Worm (Caenorhabditis elegans): Measurements from ENCODE around the gene ZK381.2.

DNA sequence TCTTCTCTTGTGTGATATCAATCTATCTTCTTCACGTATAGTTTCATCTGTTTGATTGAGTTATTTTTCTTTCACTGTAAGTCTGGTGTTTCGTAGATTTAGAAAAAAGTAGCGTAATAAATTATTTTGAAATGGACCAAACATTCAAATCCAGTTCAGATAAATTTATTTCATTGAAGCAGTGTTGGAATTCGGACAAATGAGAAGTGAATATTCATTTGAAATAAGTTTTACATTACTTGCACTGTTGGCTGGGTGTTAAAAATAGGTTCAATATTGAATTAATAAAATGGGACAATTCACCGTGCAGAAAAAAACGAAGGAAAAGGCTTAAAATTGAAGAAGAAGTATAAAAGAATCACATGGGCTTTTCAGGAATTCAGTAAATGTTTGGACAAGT, 13.3 kb downstream of the ZK381.2 start:
- TF ChIP-seq tra-4 (tag; optimal IDR thresholded peaks at IDR 0.05), result no peak
- TF ChIP-seq tbx-37 (GFP tag; conservative IDR thresholded peaks at IDR 0.05), result no peak

All from whole organism, early embryonic.